Worm (Caenorhabditis elegans): ENCODE measurements around the gene col-10.

- TF ChIP-seq ttx-3 (tag; optimal IDR thresholded peaks at IDR 0.05) (no peak), tbx-2 (tag; optimal IDR thresholded peaks at IDR 0.05) (no peak)
Measured at ce11 chrV:9155616-9156015, 9.5 kb downstream of the col-10 start.

Measured in whole organism, late embryonic.